Worm (Caenorhabditis elegans) whole organism, L3 larva: ENCODE results near the gene Y49F6B.6.

ENCODE experiments used
- aly-2 ChIP-seq: fragments of 150-350 bp; optimal IDR thresholded peaks from 2 replicates; lab custom pipeline; 2014; ENCODE audit warnings: missing biosample characterization, missing genetic modification characterization
- ceh-28 ChIP-seq: fragments of 150-350 bp; optimal IDR thresholded peaks from 2 replicates; lab custom pipeline; 2014; ENCODE audit warnings: missing biosample characterization, missing genetic modification reagents, missing genetic modification characterization
- ceh-82 ChIP-seq: fragments of 150-350 bp; optimal IDR thresholded peaks from 2 replicates; lab custom pipeline; 2014; ENCODE audit warnings: missing biosample characterization, missing genetic modification characterization
- fkh-10 ChIP-seq: sonication (generic microtip); optimal IDR thresholded peaks from 2 replicates; lab custom pipeline; 2017; ENCODE audit warnings: missing biosample characterization, missing genetic modification reagents, missing genetic modification characterization
- jun-1 ChIP-seq: fragments of 150-350 bp; optimal IDR thresholded peaks from 2 replicates; lab custom pipeline; 2014; ENCODE audit warnings: missing biosample characterization, missing genetic modification reagents, missing genetic modification characterization
- nfya-1 ChIP-seq: sonication (generic microtip); optimal IDR thresholded peaks from 2 replicates; lab custom pipeline; 2017; ENCODE audit warnings: missing genetic modification characterization, mild to moderate bottlenecking, missing compliant biosample characterization, antibody characterized with exemption, moderate library complexity; ENCODE audit not compliant: insufficient read depth
- nhr-11 ChIP-seq: fragments of 150-350 bp; optimal IDR thresholded peaks from 2 replicates; lab custom pipeline; 2014; ENCODE audit warnings: missing biosample characterization, missing genetic modification characterization
- nhr-237 ChIP-seq: fragments of 150-350 bp; optimal IDR thresholded peaks from 2 replicates; lab custom pipeline; 2014; ENCODE audit warnings: missing biosample characterization, missing genetic modification characterization
- nhr-28 ChIP-seq: fragments of 150-350 bp; optimal IDR thresholded peaks from 2 replicates; lab custom pipeline; 2014; ENCODE audit warnings: missing biosample characterization, missing genetic modification characterization
- unc-39 ChIP-seq: sonication (generic microtip); optimal IDR thresholded peaks from 4 replicates; lab custom pipeline; 2017; ENCODE audit warnings: missing biosample characterization, missing genetic modification characterization
- unc-62 ChIP-seq: fragments of 150-350 bp; sonication (generic microtip); optimal IDR thresholded peaks from 4 replicates; lab custom pipeline; 2014; ENCODE audit warnings: missing biosample characterization, missing genetic modification reagents, missing genetic modification characterization

DNA sequence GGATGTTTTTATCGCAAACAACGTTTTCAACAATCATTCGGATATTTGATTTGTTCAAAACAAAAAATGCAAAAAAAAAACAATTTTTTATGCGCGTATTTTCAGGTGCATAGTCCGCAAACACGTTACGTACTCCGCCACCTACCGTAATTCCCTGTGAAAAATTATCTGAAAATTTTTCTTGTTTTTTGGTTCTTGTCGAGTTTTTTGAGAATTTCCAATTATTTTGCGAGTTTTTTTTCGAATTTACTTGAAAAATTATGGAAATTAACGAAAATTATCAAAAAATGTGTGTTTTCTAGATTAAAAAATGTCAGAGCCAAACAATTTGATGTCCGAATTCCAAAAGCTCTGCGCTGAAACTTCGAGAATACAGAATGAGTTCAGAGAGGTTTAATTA, 20.5 kb upstream of the Y49F6B.6 start, which contains the start of gene C16C8.12:
- TF ChIP-seq aly-2, result no peak
- no peak for TF ChIP-seq jun-1 (tag; lab: Kevin White, UChicago)
- TF ChIP-seq nhr-237, result no peak
- no peak for TF ChIP-seq ceh-82 (tag; lab: Kevin White, UChicago)
- TF ChIP-seq unc-62 (GFP tag; lab: Kevin White, UChicago), result no peak
- no peak for TF ChIP-seq unc-39 (tag; lab: Kevin White, UChicago)
- no peak for TF ChIP-seq nhr-11 (tag; lab: Kevin White, UChicago)
- TF ChIP-seq nfya-1, result no peak
- TF ChIP-seq nhr-28 (tag; lab: Kevin White, UChicago), result no peak
- TF ChIP-seq ceh-28 (tag; lab: Kevin White, UChicago), result no peak
- TF ChIP-seq fkh-10 (GFP tag; lab: Kevin White, UChicago), result no peak
